Worm (Caenorhabditis elegans) whole organism, dauer: Measurements from ENCODE around the gene C50C3.12.

Experiments used
- unc-62 ChIP-seq: sonication (generic microtip); optimal IDR thresholded peaks from 2 replicates; lab custom pipeline; 2017; ENCODE audit warnings: missing biosample characterization, missing genetic modification reagents, missing genetic modification characterization

Gene C50C3.12

ce11 chrIII:8176265-8176664, at the start of gene C50C3.12:
TSS of gene C50C3.12 (plus strand) at chrIII:8176565.
- TF ChIP-seq unc-62 (GFP tag; lab: Kevin White, UChicago) = no peak

DNA sequence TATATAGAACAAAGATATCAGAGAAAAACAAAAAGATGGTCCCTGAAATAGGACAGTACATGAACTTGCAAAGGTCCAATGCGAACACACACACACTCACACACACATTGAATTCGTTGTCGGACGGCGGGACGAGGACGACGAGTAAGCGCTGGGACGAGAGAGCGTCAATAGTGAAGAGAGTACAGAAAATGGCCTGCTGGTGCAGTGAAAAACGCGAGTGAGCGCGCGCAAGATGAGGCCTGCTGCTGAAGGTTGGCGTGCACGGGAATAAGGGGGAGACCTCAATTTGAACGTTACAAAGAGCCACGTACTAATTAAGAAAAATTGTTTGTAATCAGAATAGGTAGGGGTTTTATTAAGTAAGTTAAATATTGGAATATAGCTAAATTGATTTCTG, 49.4 kb upstream of the C50C3.12 start:
- TF ChIP-seq unc-62 (GFP tag; lab: Kevin White, UChicago) = no peak

- TF ChIP-seq unc-62 (GFP tag; lab: Kevin White, UChicago) = no peak
These were observed 47.2 kb upstream of the C50C3.12 start for ce11 chrIII:8129195-8129594.

DNA sequence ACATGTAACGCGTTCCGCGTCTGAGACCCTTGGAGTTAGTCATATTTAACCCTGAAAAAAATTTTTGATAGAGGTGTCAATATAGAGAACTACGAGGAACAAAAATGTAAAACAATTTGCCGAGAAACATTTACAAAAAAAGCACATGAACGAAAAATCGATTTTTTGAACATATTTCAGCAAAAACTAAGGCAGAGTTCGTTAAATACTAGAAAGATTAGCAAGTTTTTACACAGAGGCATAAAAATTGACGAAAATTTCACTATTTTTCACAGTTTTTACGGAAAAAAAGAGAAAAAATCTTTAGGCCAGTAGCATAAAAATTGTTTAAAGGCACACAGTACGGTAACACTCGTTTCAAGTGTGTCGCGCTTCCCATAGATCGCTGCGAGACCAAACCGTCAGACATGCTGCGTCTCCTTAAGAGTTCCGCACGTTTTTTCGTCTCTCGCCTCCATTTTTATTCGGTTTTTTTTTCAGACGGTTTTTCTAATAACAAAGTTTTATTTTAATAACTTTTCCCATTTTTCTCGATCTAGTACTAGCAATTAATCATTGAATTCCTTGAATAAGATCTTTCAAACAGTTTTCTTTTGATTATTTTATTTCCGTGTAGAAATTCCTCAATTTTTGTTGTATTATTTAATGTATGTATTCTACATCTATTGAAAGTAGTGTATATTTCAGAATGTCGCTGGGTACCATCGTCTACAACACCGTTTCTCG, 46.0 kb upstream of the C50C3.12 start, which contains the start of the genes rpl-21 and C14B9.10:
Gene rpl-21 (minus strand): TSS at position 51 of the 726 bp plus-strand sequence.
Gene C14B9.10 (plus strand): TSS at position 676 of the 726 bp plus-strand sequence.
- TF ChIP-seq unc-62 (GFP tag; lab: Kevin White, UChicago) = no peak

DNA sequence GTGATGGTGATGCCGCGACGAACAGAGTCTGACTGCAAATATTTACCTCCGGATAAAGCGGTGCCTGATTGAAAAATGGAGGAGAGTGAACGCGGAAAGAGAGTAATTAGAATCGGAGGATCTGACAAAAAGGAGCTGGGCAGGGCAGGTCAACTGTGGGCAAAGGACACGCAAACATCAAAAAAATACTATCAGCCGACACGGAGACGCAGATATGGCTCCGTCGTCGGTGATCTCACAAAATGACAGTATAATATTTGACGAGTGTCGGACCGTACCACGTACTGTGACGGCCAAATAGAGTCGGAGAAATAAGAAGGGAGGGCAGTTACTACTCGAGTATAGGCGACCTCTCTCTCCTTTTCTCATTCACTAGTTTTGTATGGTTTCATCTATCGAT, 43.9 kb upstream of the C50C3.12 start:
- TF ChIP-seq unc-62 (GFP tag; lab: Kevin White, UChicago) = no peak

DNA sequence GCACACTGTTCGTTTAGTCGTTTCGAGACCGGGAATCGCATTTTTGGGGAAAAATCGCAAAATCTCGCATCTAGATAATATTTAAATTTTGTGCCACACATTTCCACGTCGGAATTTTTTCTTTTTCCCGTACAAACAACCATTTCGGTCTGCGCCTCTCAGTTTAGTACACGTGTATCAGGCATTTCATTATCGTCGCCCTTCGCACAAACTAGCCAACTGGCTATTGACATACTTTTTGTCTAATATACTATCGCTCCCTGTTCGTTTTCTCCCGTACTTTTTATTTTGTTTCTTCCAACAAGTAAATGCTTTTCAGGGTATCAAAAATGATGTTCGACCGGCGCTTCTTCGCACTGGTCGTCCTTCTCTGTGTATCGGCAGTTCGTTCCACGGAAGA, 43.0 kb upstream of the C50C3.12 start, which contains the start of gene C14B9.2:
Gene C14B9.2 (plus strand): TSS at position 320 of the 400 bp plus-strand sequence.
- no peak for TF ChIP-seq unc-62 (GFP tag; lab: Kevin White, UChicago)

DNA sequence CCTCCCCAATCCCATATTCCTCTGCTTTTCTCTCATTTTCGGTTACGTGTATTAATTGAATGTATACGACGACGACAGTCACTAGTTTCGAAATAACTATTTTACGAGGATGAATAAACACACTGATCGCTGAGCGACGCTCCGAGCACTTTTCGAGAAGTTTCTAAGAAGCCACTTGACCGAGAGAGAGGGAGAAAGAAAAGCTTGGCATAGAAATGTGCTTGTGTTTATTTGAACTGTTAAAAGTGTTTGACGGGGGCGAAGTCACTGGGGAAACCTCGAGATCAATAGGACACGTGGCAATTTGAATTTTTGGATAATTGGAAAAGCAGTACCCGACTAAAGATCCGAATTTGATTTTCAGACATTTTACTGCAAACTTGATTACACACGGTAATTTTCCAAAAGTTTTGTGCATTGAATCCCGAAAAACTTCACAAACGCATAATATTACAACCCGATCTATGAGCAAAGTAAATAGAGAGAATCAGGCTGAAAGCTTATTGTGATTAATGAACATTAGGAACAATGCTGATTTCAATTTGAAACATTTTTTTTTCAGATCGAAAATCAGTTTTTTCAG, 39.8 kb upstream of the C50C3.12 start:
- no peak for TF ChIP-seq unc-62 (GFP tag; lab: Kevin White, UChicago)

DNA sequence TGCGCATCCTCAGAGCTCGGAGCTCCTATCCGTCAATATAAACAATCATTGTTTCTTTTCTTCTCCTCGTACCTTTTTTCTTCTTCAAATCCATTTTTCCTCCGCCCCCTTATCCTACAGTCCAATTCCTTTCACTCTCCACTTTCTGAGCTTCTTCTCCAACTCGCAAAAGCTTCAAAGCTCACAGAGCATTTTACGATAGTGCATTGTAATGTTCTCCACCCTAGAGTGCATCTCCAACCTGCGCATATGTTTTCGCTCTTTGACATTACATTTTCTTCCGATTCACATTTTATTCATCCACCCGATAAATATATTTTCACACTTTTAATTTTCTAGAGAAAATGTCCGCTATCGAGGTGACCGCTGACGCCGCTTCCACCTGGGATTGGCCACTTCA, 38.6 kb upstream of the C50C3.12 start, which contains the start of gene hsp-12.2:
Gene hsp-12.2 (plus strand): TSS at position 301 of the 400 bp plus-strand sequence.
- TF ChIP-seq unc-62 (GFP tag; lab: Kevin White, UChicago) = no peak

DNA sequence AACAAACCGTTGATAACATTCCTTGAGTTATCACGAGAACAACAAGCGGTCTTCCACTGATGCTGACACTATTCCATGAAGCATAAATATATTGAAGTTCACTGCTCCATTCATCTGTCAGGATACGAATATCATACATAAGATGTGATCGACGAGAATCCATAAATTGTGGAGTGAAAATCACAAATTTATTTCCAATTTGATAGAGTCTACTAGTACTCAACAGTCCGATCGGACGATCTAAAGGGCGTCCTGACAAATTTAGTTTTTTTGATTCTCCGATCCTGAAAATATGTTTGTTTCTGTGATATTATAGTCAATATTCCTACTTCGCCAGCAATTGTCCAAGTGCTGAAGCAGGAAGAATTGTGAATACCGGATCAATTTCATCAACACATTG, 34.1 kb upstream of the C50C3.12 start:
- no peak for TF ChIP-seq unc-62 (GFP tag; lab: Kevin White, UChicago)

- no peak for TF ChIP-seq unc-62 (GFP tag; lab: Kevin White, UChicago)
These were observed 31.7 kb upstream of the C50C3.12 start, which contains the start of the genes C14B9.8 and mrpl-18 for ce11 chrIII:8144574-8145065. TSS of gene C14B9.8 (minus strand) at chrIII:8144629. TSS of gene mrpl-18 (plus strand) at chrIII:8145015.

- no peak for TF ChIP-seq unc-62 (GFP tag; lab: Kevin White, UChicago)
These were observed 30.4 kb upstream of the C50C3.12 start for ce11 chrIII:8145971-8146370.

DNA sequence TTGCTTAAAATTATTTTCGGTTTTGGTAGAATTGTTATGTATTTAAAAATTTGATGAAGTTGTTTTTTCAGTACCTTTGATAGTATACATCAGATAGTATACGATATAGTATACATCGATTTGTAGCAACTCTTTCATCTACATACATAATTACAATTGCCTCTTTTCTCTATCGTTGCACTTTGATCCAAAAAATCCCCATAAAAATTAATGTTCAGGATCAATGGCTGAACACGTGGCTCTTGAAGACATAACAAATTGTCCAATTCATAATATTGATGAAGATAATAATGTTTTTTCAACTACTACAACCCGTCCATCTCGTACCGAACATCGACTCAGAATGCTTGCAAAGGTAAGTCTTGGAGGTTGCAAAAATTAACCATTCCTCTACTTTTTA, 27.6 kb upstream of the C50C3.12 start, which contains the start of gene D2007.2:
Gene D2007.2 (plus strand): TSS at position 213 of the 400 bp plus-strand sequence.
- TF ChIP-seq unc-62 (GFP tag; lab: Kevin White, UChicago) = no peak

DNA sequence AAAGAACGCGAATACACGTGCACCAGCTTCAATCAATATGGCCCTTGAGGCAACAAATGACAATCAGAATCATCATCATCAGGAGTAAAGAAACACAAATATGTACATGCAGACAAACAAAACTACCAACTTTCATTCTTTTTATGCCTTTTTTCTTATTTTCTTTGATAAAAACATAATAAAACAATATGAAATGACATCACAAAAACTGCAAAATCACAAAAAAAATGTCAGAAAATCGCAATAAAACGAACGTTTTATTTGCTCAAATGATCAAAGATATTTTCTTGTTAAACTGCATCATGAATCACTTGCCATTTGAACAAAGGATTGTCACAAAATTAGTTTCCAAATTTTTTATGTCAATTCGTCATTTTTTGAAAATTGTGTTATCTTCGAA, 21.9 kb upstream of the C50C3.12 start:
- no peak for TF ChIP-seq unc-62 (GFP tag; lab: Kevin White, UChicago)

DNA sequence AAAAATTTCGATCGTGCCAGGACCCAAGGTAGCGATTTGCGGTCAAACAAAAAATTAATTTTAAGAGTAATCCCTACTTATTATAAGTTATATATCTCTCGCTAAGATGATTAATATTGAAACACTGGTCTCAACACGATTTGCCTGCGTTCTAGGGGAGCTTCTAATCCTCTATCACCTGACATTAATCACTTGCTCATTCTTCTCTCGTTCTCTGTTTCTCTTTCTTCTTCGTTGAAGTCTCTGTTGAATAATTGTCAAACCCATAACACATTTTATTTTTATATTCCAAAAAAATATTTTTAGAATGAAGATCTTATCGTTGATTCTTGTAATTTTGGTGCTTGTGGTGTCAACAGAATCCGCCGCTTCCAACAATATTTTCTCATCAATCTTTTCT, 21.2 kb upstream of the C50C3.12 start, which contains the start of gene D2007.1:
Gene D2007.1 (plus strand): TSS at position 301 of the 400 bp plus-strand sequence.
- no peak for TF ChIP-seq unc-62 (GFP tag; lab: Kevin White, UChicago)

DNA sequence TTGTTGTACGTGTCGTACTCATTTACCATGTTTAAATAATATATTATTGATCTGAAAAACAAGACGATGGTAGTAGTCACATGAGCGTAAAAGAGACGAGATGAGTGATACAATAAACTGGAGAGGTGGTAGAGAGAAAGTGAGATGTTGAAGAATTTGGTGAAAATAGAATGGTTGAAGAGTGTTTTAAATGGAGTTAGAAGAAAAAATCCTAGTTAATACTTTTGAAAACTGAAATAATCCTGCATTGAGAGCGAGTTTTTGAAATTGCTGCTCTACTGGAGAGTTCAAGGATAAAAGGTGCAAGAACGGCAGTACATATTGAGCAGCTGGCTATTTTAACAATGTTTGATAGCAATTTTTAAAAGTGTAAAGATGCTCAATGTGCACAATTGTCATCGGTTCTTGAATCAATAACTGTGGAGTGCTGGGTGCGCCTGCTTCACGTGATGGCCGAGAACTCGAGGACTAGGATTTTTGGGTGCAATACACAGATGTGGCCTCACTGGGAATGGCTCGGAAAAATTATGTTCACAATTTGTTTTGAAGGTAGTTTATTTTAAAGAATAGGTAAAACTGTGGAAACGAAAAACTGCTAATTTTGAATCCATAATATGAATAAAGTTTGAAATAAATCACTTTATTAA, 18.1 kb upstream of the C50C3.12 start, which contains the start of gene atg-13:
Gene atg-13 (minus strand): TSS at position 51 of the 647 bp plus-strand sequence.
- TF ChIP-seq unc-62 (GFP tag; lab: Kevin White, UChicago) = no peak
